Fruit fly (Drosophila melanogaster) whole organism, prepupa: ENCODE results near the gene CG2267.
A peak's percentile ranks its signal among the peaks of the same experiment; 100 is the strongest.

Source experiments
- CG10631 ChIP-seq: fragments of 200-800 bp; sonication (Bioruptor generic); optimal IDR thresholded peaks from 2 replicates; lab custom pipeline; 2016; ENCODE audit warnings: missing biosample characterization, missing genetic modification characterization
- CG10669 ChIP-seq: fragments of 200-800 bp; sonication (Bioruptor generic); optimal IDR thresholded peaks from 3 replicates; lab custom pipeline; 2018; ENCODE audit warnings: missing biosample characterization, mild to moderate bottlenecking, missing genetic modification characterization, moderate library complexity
- CG11762 ChIP-seq: fragments of 200-800 bp; sonication (Bioruptor generic); optimal IDR thresholded peaks from 3 replicates; lab custom pipeline; 2016; ENCODE audit warnings: missing biosample characterization, missing genetic modification characterization; ENCODE audit not compliant: insufficient read depth
- CG11902 ChIP-seq: fragments of 200-800 bp; sonication (Bioruptor generic); optimal IDR thresholded peaks from 3 replicates; lab custom pipeline; 2016; ENCODE audit warnings: missing biosample characterization, missing genetic modification characterization
- CG15336 ChIP-seq: fragments of 200-800 bp; sonication (Bioruptor generic); IDR thresholded peaks from 2 replicates; pipeline ENCODE4 v1.3.6; 2022; ENCODE audit warnings: missing biosample characterization, missing genetic modification characterization
- CG1621 ChIP-seq: fragments of 200-800 bp; sonication (Bioruptor generic); optimal IDR thresholded peaks from 3 replicates; lab custom pipeline; 2018; ENCODE audit warnings: missing biosample characterization, mild to moderate bottlenecking, missing genetic modification characterization
- CG3032 ChIP-seq: fragments of 200-800 bp; optimal IDR thresholded peaks from 2 replicates; lab custom pipeline; 2019; ENCODE audit warnings: missing biosample characterization, mild to moderate bottlenecking, missing genetic modification characterization, moderate library complexity
- CG32006 ChIP-seq: fragments of 200-800 bp; sonication (Bioruptor generic); optimal IDR thresholded peaks from 3 replicates; lab custom pipeline; 2017; ENCODE audit warnings: missing biosample characterization, mild to moderate bottlenecking, missing genetic modification characterization
- CG34406 ChIP-seq: fragments of 200-800 bp; sonication (Bioruptor generic); optimal IDR thresholded peaks from 3 replicates; lab custom pipeline; 2016; ENCODE audit warnings: missing biosample characterization, missing genetic modification characterization
- CG3919 ChIP-seq: fragments of 200-800 bp; sonication (Bioruptor generic); optimal IDR thresholded peaks from 3 replicates; lab custom pipeline; 2016; ENCODE audit warnings: missing biosample characterization, missing genetic modification characterization
- CG6276 ChIP-seq: fragments of 200-800 bp; sonication (Bioruptor generic); optimal IDR thresholded peaks from 2 replicates; lab custom pipeline; 2017; ENCODE audit warnings: missing biosample characterization, mild to moderate bottlenecking, missing genetic modification characterization
- CG6808 ChIP-seq: fragments of 200-800 bp; sonication (Bioruptor generic); optimal IDR thresholded peaks from 3 replicates; lab custom pipeline; 2017; ENCODE audit warnings: missing biosample characterization, missing genetic modification characterization, mild to moderate bottlenecking, moderate library complexity, missing genetic modification reagents
- CG7368 ChIP-seq: fragments of 200-800 bp; sonication (Bioruptor generic); optimal IDR thresholded peaks from 3 replicates; lab custom pipeline; 2016; ENCODE audit warnings: missing biosample characterization, missing genetic modification characterization
- CG8119 ChIP-seq: fragments of 200-800 bp; sonication (Bioruptor generic); IDR thresholded peaks from 3 replicates; pipeline ENCODE4 v1.3.6; 2022; ENCODE audit warnings: missing biosample characterization, missing genetic modification characterization
- CG8319 ChIP-seq: fragments of 200-800 bp; sonication (Bioruptor generic); optimal IDR thresholded peaks from 3 replicates; lab custom pipeline; 2016; ENCODE audit warnings: missing biosample characterization, missing genetic modification characterization
- Eip75B ChIP-seq: fragments of 200-800 bp; sonication (Bioruptor generic); optimal IDR thresholded peaks from 3 replicates; lab custom pipeline; 2016; ENCODE audit warnings: missing biosample characterization, missing genetic modification characterization
- Eip78C ChIP-seq: fragments of 200-800 bp; sonication (Bioruptor generic); peaks from one replicate; lab custom pipeline; 2016; ENCODE audit warnings: missing biosample characterization, missing genetic modification characterization
- Ets21C ChIP-seq: fragments of 200-800 bp; sonication (Bioruptor generic); optimal IDR thresholded peaks from 3 replicates; lab custom pipeline; 2016; ENCODE audit warnings: missing biosample characterization, missing genetic modification characterization
- Ets96B ChIP-seq: fragments of 200-800 bp; optimal IDR thresholded peaks from 2 replicates; lab custom pipeline; 2019; ENCODE audit warnings: missing biosample characterization, mild to moderate bottlenecking, missing genetic modification characterization, moderate library complexity
- Gug ChIP-seq: fragments of 200-800 bp; sonication (Bioruptor generic); IDR thresholded peaks from 2 replicates; pipeline ENCODE4 v1.3.6; 2022; ENCODE audit warnings: missing biosample characterization, missing genetic modification characterization
- Lpt ChIP-seq: fragments of 200-800 bp; sonication (Bioruptor generic); optimal IDR thresholded peaks from 3 replicates; lab custom pipeline; 2016; ENCODE audit warnings: missing biosample characterization, missing genetic modification characterization
- Met ChIP-seq: fragments of 200-800 bp; sonication (Bioruptor generic); optimal IDR thresholded peaks from 3 replicates; lab custom pipeline; 2016; ENCODE audit warnings: missing biosample characterization, missing genetic modification characterization
- Sox102F ChIP-seq: fragments of 200-800 bp; sonication (Bioruptor generic); optimal IDR thresholded peaks from 2 replicates; lab custom pipeline; 2016; ENCODE audit warnings: missing biosample characterization, mild to moderate bottlenecking, missing genetic modification characterization
- Sox14 ChIP-seq: fragments of 200-800 bp; sonication (Bioruptor generic); optimal IDR thresholded peaks from 3 replicates; lab custom pipeline; 2016; ENCODE audit warnings: missing biosample characterization, missing genetic modification characterization
- dac ChIP-seq: fragments of 200-800 bp; sonication (Bioruptor generic); optimal IDR thresholded peaks from 2 replicates; lab custom pipeline; 2017; ENCODE audit warnings: missing biosample characterization, mild to moderate bottlenecking, missing genetic modification characterization
- esn ChIP-seq: fragments of 200-800 bp; sonication (Bioruptor generic); optimal IDR thresholded peaks from 2 replicates; lab custom pipeline; 2016; ENCODE audit warnings: missing biosample characterization, mild to moderate bottlenecking, missing genetic modification characterization, moderate library complexity
- fd59A ChIP-seq: fragments of 200-800 bp; sonication (Bioruptor generic); optimal IDR thresholded peaks from 2 replicates; lab custom pipeline; 2017; ENCODE audit warnings: missing biosample characterization, mild to moderate bottlenecking, missing genetic modification characterization, missing genetic modification reagents
- fd85E ChIP-seq: fragments of 200-800 bp; sonication (Bioruptor generic); optimal IDR thresholded peaks from 3 replicates; lab custom pipeline; 2016; ENCODE audit warnings: missing biosample characterization, missing genetic modification characterization
- fkh ChIP-seq: fragments of 200-800 bp; sonication (Bioruptor generic); optimal IDR thresholded peaks from 3 replicates; lab custom pipeline; 2017; ENCODE audit warnings: missing biosample characterization, mild to moderate bottlenecking, missing genetic modification characterization, moderate library complexity
- lz ChIP-seq: fragments of 200-800 bp; sonication (Bioruptor generic); optimal IDR thresholded peaks from 3 replicates; lab custom pipeline; 2016; ENCODE audit warnings: missing biosample characterization, missing genetic modification characterization
- pdm3 ChIP-seq: fragments of 200-800 bp; sonication (Bioruptor generic); optimal IDR thresholded peaks from 3 replicates; lab custom pipeline; 2016; ENCODE audit warnings: missing biosample characterization, missing genetic modification characterization
- spab ChIP-seq: fragments of 200-800 bp; sonication (Bioruptor generic); optimal IDR thresholded peaks from 2 replicates; lab custom pipeline; 2017; ENCODE audit warnings: missing biosample characterization, mild to moderate bottlenecking, missing genetic modification characterization, missing genetic modification reagents
- ss ChIP-seq, 2 experiments: fragments of 200-800 bp; sonication (Bioruptor generic); optimal IDR thresholded peaks; 2 replicates in 1 of 2; 3 replicates in 1 of 2; lab custom pipeline; 2017 to 2018; ENCODE audit warnings: mild to moderate bottlenecking in 2 of 2, missing biosample characterization in 2 of 2, missing genetic modification characterization in 2 of 2, moderate library complexity in 1 of 2
- svp ChIP-seq: fragments of 200-800 bp; sonication (Bioruptor generic); peaks from one replicate; lab custom pipeline; 2016; ENCODE audit warnings: missing biosample characterization, missing genetic modification characterization
- topi ChIP-seq: fragments of 200-800 bp; sonication (Bioruptor generic); optimal IDR thresholded peaks from 3 replicates; lab custom pipeline; 2016; ENCODE audit warnings: missing biosample characterization, missing genetic modification characterization
- vri ChIP-seq: fragments of 200-800 bp; sonication (Bioruptor generic); optimal IDR thresholded peaks from 3 replicates; lab custom pipeline; 2016; ENCODE audit warnings: missing biosample characterization, mild to moderate bottlenecking, missing genetic modification characterization

CG2267 gene

DNA sequence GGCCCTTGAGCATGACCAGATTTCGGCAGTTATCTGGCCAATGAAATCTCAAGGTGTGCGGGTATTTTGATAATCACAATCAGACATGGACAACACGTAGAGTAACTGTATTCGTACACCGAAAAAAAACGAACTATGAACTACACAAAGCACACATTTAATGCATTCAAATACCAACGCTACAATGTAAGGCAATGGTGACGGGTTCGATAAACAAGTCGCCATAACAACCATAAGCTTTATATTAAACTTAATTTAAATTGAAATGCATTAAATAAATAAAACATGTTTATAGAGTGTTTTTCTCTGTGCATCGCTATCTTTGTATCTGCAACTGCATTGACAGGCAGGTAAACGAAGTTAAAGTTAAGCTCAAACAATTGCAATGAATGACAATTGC, 38.6 kb downstream of the CG2267 start (continued):
- TF ChIP-seq Met (GFP tag; lab: Kevin White, UChicago) (peak; percentile 13), Lpt (GFP tag; lab: Kevin White, UChicago) (no peak), esn (GFP tag; lab: Kevin White, UChicago) (peak; percentile 44), CG15336 (no peak), CG8319 (GFP tag; lab: Kevin White, UChicago) (no peak), CG10631 (GFP tag; lab: Kevin White, UChicago) (peak; percentile 6), Eip78C (GFP tag; lab: Kevin White, UChicago) (peak; percentile 78), svp (GFP tag; lab: Kevin White, UChicago) (peak; percentile 66), CG34406 (GFP tag; lab: Kevin White, UChicago) (peak; percentile 7), CG6808 (no peak), Ets21C (GFP tag; lab: Kevin White, UChicago) (no peak), fkh (GFP tag; lab: Kevin White, UChicago) (no peak), fd85E (no peak), Sox102F (peak; percentile 25), CG7368 (GFP tag; lab: Kevin White, UChicago) (no peak), Gug (GFP tag; lab: Robert Waterston, UW) (no peak), CG3032 (tag; lab: Kevin White, UChicago) (no peak), CG10669 (GFP tag; lab: Kevin White, UChicago) (peak; percentile 3), Eip75B (GFP tag; lab: Kevin White, UChicago) (peak; percentile 27), Ets96B (tag; lab: Kevin White, UChicago) (no peak), CG1621 (tag; lab: Kevin White, UChicago) (no peak), spab (GFP tag; lab: Kevin White, UChicago) (no peak), lz (GFP tag; lab: Kevin White, UChicago) (peak; percentile 28), pdm3 (GFP tag; lab: Kevin White, UChicago) (no peak), ss (GFP tag; optimal IDR thresholded peaks at IDR 0.05; lab: Kevin White, UChicago) (no peak), CG6276 (GFP tag; lab: Kevin White, UChicago) (no peak), CG11902 (GFP tag; lab: Kevin White, UChicago) (peak; percentile 21), vri (GFP tag; lab: Kevin White, UChicago) (no peak), dac (no peak), topi (peak; percentile 35), CG3919 (peak; percentile 17), CG32006 (GFP tag; lab: Kevin White, UChicago) (peak; percentile 15)
- TF ChIP-seq, all 60 proteins: peak for 21

DNA sequence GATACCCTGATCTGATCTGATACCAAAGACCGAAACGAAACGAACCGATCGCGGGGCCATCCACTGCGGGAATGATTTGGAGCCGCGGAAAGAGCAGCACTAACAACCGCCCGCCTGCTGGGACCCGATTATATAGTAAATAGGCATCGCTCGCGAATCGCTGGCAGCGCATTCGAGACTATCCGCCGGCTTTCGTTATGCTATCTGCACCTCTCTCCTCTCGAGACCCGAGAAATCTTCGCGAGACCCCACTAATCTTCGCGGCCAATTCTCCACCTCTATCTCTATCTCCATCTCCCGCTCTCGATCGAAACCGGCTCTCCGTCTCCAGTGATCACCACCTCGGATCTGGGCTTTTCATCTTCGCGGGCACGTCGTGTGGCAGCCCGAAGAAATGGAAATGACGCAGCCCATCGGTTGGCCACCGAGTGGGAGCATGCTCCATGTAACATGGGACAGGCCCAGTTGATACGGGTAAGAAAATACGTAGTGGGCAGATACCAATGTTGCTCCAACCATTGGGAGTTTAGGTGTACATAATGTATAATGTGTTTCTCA, 41.6 kb downstream of the CG2267 start, which contains the start of gene CG9717:
Gene CG9717 (minus strand): TSS at position 107 of the 558 bp plus-strand sequence.
- TF ChIP-seq svp (GFP tag; lab: Kevin White, UChicago) (peak; percentile 84), fd85E (no peak), lz (GFP tag; lab: Kevin White, UChicago) (no peak)

dm6 chr3R:30583542-30583941, 45.3 kb downstream of the CG2267 start, which contains the start of gene Rpt6R:
Gene Rpt6R (minus strand): TSS chr3R:30583697.
- TF ChIP-seq Sox14 (GFP tag; lab: Kevin White, UChicago): no peak
- TF ChIP-seq lz (GFP tag; lab: Kevin White, UChicago): no peak
- no peak for TF ChIP-seq fd59A (GFP tag; lab: Kevin White, UChicago)
- TF ChIP-seq CG11762 (GFP tag; lab: Kevin White, UChicago): no peak
- no peak for TF ChIP-seq CG8119 (GFP tag; lab: Robert Waterston, UW)
- TF ChIP-seq spab (GFP tag; lab: Kevin White, UChicago): no peak
